Fruit fly (Drosophila melanogaster) whole organism, adult: ENCODE measurements around the gene Dif.

ENCODE experiments used
- CG11617 ChIP-seq: fragments of 200-800 bp; sonication (Bioruptor generic); optimal IDR thresholded peaks from 2 replicates; lab custom pipeline; 2017; ENCODE audit warnings: mild to moderate bottlenecking, missing biosample characterization, missing genetic modification reagents, missing genetic modification characterization
- CG12768 ChIP-seq: fragments of 200-800 bp; sonication (Bioruptor generic); optimal IDR thresholded peaks from 2 replicates; lab custom pipeline; 2017; ENCODE audit warnings: missing biosample characterization, missing genetic modification characterization, mild to moderate bottlenecking, moderate library complexity, missing genetic modification reagents
- CG14711 ChIP-seq: fragments of 200-800 bp; sonication (Bioruptor generic); optimal IDR thresholded peaks from 2 replicates; lab custom pipeline; 2018; ENCODE audit warnings: missing biosample characterization, mild to moderate bottlenecking, missing genetic modification characterization, moderate library complexity
- CG1620 ChIP-seq: fragments of 200-800 bp; sonication (Bioruptor generic); optimal IDR thresholded peaks from 2 replicates; lab custom pipeline; 2016; ENCODE audit warnings: missing biosample characterization, missing genetic modification characterization
- CG33017 ChIP-seq: fragments of 200-800 bp; sonication (Bioruptor generic); optimal IDR thresholded peaks from 2 replicates; lab custom pipeline; 2018; ENCODE audit warnings: missing biosample characterization, mild to moderate bottlenecking, missing genetic modification characterization, moderate library complexity
- CG5204 ChIP-seq: fragments of 200-800 bp; sonication (Bioruptor generic); optimal IDR thresholded peaks from 2 replicates; lab custom pipeline; 2016; ENCODE audit warnings: missing biosample characterization, missing genetic modification characterization
- CG7045 ChIP-seq: fragments of 200-800 bp; sonication (Bioruptor generic); optimal IDR thresholded peaks from 2 replicates; lab custom pipeline; 2017; ENCODE audit warnings: missing biosample characterization, mild to moderate bottlenecking, missing genetic modification characterization
- CG7101 ChIP-seq: fragments of 200-800 bp; sonication (Bioruptor generic); optimal IDR thresholded peaks from 2 replicates; lab custom pipeline; 2018; ENCODE audit warnings: missing biosample characterization, mild to moderate bottlenecking, missing genetic modification characterization, moderate library complexity
- Clk ChIP-seq: fragments of 200-800 bp; sonication (Bioruptor generic); optimal IDR thresholded peaks from 2 replicates; lab custom pipeline; 2017; ENCODE audit warnings: missing biosample characterization, missing genetic modification characterization
- Crg-1 ChIP-seq: fragments of 200-800 bp; sonication (Bioruptor generic); optimal IDR thresholded peaks from 2 replicates; lab custom pipeline; 2016; ENCODE audit warnings: missing biosample characterization, missing genetic modification characterization
- Hr96 ChIP-seq: fragments of 200-800 bp; sonication (Bioruptor generic); optimal IDR thresholded peaks from 2 replicates; lab custom pipeline; 2016; ENCODE audit warnings: missing biosample characterization, missing genetic modification characterization
- Mnt ChIP-seq: fragments of 200-800 bp; sonication (Bioruptor generic); optimal IDR thresholded peaks from 2 replicates; lab custom pipeline; 2016; ENCODE audit warnings: missing biosample characterization, mild to moderate bottlenecking, missing genetic modification characterization
- bab1 ChIP-seq: fragments of 200-800 bp; sonication (Bioruptor generic); optimal IDR thresholded peaks from 3 replicates; lab custom pipeline; 2019; ENCODE audit warnings: missing biosample characterization, mild to moderate bottlenecking, missing genetic modification characterization, moderate library complexity
- cic ChIP-seq: fragments of 200-800 bp; sonication (Bioruptor generic); optimal IDR thresholded peaks from 2 replicates; lab custom pipeline; 2017; ENCODE audit warnings: missing biosample characterization, mild to moderate bottlenecking, missing genetic modification characterization, moderate library complexity
- cnc ChIP-seq, 2 experiments: fragments of >200 bp; optimal IDR thresholded peaks; 2 replicates each; lab custom pipeline; 2017
- kay ChIP-seq: fragments of 200-800 bp; sonication (Bioruptor generic); peaks from one replicate; lab custom pipeline; 2016; ENCODE audit warnings: missing biosample characterization, missing genetic modification characterization, borderline replicate concordance
- ovo ChIP-seq: fragments of 200-800 bp; sonication (Bioruptor generic); optimal IDR thresholded peaks from 2 replicates; lab custom pipeline; 2016; ENCODE audit warnings: missing biosample characterization, missing genetic modification characterization
- pad ChIP-seq: fragments of 200-800 bp; sonication (Bioruptor generic); optimal IDR thresholded peaks from 3 replicates; lab custom pipeline; 2017; ENCODE audit warnings: missing biosample characterization, missing genetic modification characterization, mild to moderate bottlenecking, moderate library complexity, missing genetic modification reagents
- tj ChIP-seq: fragments of 200-800 bp; sonication (Bioruptor generic); optimal IDR thresholded peaks from 3 replicates; lab custom pipeline; 2017; ENCODE audit warnings: missing biosample characterization, mild to moderate bottlenecking, missing genetic modification characterization, moderate library complexity
- toe ChIP-seq: fragments of 200-800 bp; sonication (Bioruptor generic); optimal IDR thresholded peaks from 2 replicates; lab custom pipeline; 2016; ENCODE audit warnings: missing biosample characterization, missing genetic modification characterization

Gene Dif

DNA sequence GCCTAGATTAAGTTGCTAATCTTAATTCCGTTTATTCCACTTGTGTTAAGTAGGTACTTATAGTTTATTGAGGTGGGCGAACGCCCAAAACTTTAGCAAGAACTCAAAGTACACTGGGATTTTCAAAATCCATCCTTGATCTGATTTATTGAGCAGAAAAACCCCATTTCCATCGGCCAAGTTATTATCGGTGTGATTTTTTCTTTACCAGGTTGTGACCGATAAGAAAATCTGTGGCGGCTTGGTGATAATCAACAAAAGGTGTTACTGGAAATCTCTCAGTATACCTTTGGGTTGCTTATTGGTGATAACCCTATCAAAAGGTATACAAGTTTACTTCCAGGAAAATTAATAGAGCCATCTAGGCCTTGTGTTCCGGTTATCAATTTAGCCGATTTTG is 12.5 kb downstream of the Dif start:
- TF ChIP-seq Clk (GFP tag; lab: Kevin White, UChicago) (no peak), kay (GFP tag; lab: Kevin White, UChicago) (peak; percentile 55)

DNA sequence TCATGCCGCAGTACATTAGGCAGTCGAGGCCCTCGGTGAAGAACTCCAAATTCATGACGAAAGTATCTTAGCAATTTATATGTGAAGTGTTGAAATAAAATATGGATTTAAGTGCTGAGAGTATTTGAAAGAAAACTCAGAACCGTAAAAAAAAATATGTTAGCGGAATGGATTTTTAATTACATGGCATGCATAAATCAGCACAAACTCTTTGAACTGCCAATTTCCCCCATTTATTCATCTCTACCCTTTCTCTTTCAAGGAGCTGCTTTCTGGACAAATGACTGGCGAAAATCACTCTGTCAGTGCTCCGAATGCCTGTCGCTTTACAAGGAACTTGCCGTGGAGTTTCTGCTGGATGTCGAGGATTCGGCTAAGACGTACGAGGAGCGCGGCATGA is 20.4 kb downstream of the Dif start, which contains the start of gene Rsph9:
Gene Rsph9, minus strand, starts transcription at position 101 of the 400 bp plus-strand sequence.
- TF ChIP-seq toe (no peak), cnc (optimal IDR thresholded peaks at IDR 0.05; lab: Kevin White, UChicago) (no peak), CG33017 (tag; lab: Kevin White, UChicago) (no peak), CG1620 (GFP tag; lab: Kevin White, UChicago) (no peak), bab1 (GFP tag; lab: Kevin White, UChicago) (no peak), CG7101 (no peak), Mnt (no peak), CG14711 (tag; lab: Kevin White, UChicago) (no peak), Crg-1 (GFP tag; lab: Kevin White, UChicago) (no peak), Hr96 (GFP tag; lab: Kevin White, UChicago) (no peak), CG11617 (GFP tag; lab: Kevin White, UChicago) (no peak), CG7045 (GFP tag; lab: Kevin White, UChicago) (no peak), CG5204 (GFP tag; lab: Kevin White, UChicago) (no peak), Clk (GFP tag; lab: Kevin White, UChicago) (no peak)

DNA sequence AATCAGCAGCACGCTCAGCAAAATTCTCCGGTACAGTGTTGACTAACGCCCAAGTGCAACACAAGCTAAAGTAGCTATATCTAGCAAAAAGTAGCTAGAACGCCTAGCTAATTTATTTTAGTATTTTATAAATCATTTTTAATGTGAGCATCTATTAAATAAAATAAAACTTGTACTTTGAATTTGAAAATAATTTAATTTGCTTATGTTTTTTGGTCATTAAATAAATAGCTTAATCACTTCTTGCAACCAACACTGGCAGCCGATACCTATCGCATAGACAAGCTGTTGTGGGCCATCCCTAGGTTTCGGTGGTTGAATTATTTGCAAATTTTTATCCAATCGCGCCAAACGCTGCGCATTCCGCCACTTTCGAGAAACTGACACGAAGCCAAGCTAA is 22.6 kb downstream of the Dif start, which contains the start of the genes Polr2J and CG15141:
Gene Polr2J, minus strand, starts transcription at position 49 of the 400 bp plus-strand sequence.
Gene CG15141, plus strand, starts transcription at position 284 of the 400 bp plus-strand sequence.
- TF ChIP-seq Clk (GFP tag; lab: Kevin White, UChicago) (peak; percentile 74), Mnt (peak; percentile 78), CG11617 (GFP tag; lab: Kevin White, UChicago) (peak; percentile 78), tj (GFP tag; lab: Kevin White, UChicago) (peak; percentile 92), CG7045 (GFP tag; lab: Kevin White, UChicago) (peak; percentile 79), cic (GFP tag; lab: Kevin White, UChicago) (peak; percentile 33), kay (GFP tag; lab: Kevin White, UChicago) (no peak), bab1 (GFP tag; lab: Kevin White, UChicago) (peak; percentile 67), CG33017 (tag; lab: Kevin White, UChicago) (peak; percentile 73), CG5204 (GFP tag; lab: Kevin White, UChicago) (no peak), cnc (optimal IDR thresholded peaks at IDR 0.05; lab: Kevin White, UChicago) (no peak), Crg-1 (GFP tag; lab: Kevin White, UChicago) (peak; percentile 61), toe (peak; percentile 78), CG7101 (peak; percentile 85), CG12768 (GFP tag; lab: Kevin White, UChicago) (peak; percentile 73), Hr96 (GFP tag; lab: Kevin White, UChicago) (peak; percentile 73), ovo (GFP tag; lab: Kevin White, UChicago) (peak; percentile 74), CG1620 (GFP tag; lab: Kevin White, UChicago) (peak; percentile 77), pad (GFP tag; lab: Kevin White, UChicago) (peak; percentile 65), CG14711 (tag; lab: Kevin White, UChicago) (peak; percentile 77)

DNA sequence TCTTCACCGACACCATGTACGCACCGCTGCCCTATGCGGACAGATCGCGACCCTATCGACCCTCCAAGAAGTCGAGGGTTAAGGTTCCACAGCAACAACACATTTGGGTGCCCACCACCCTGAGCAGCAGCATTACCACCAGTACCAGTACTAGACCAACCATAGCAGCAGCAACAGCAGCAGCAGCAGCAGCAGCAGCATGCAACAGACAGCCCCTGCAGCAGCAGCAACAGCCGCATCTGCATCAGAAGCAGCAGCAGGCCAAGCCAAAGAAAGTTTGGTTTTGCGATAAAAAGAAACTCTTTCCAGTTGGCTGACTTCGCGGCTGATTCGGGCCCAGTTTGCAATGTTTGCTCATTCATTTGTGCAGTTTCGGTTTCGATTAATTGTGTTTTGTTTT is 30.5 kb downstream of the Dif start:
- TF ChIP-seq kay (GFP tag; lab: Kevin White, UChicago) (no peak), Mnt (no peak), CG7101 (no peak), CG7045 (GFP tag; lab: Kevin White, UChicago) (no peak), Hr96 (GFP tag; lab: Kevin White, UChicago) (no peak)

DNA sequence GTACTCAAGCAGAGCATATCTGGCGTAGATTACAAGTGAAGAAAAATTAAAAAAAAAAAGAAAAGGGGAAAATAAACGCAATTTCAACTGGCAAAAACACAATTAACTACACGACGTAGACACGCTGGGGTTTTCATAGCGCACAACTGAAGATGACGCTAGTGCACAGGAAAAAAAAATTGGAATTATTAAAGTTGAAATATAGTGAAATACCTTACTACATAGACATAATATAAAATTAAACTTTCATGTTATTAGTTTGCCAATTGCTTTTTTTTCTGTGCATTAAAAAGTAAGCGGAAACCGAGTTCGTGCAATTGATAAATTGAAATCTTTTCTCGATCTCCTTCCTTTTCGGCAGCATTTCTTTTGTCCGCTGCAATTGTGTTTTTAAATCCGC is 35.6 kb downstream of the Dif start:
- TF ChIP-seq kay (GFP tag; lab: Kevin White, UChicago) (peak; percentile 37), CG7101 (no peak), Mnt (no peak), Crg-1 (GFP tag; lab: Kevin White, UChicago) (no peak)

DNA sequence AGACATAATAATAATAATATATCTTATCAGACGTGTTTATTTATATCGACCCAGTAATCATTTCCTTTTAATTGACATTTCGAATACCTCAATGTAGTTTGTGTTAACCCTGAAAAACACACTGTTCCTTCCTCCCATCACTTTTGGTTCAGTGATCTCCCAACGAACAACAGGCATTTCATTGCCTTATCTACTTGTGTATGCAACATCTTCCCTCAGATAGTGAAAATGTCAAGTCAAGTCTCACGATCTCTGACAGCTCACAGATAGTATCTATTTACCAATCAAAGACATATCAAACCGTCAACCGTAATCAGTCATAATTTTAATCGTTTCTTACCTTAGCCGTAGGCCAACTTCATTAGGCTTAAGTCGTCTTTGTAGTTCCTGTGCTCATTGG is 38.0 kb downstream of the Dif start:
- TF ChIP-seq CG12768 (GFP tag; lab: Kevin White, UChicago) (no peak), CG7045 (GFP tag; lab: Kevin White, UChicago) (no peak), kay (GFP tag; lab: Kevin White, UChicago) (no peak), cic (GFP tag; lab: Kevin White, UChicago) (no peak), Clk (GFP tag; lab: Kevin White, UChicago) (no peak), CG7101 (no peak), CG11617 (GFP tag; lab: Kevin White, UChicago) (no peak), cnc (optimal IDR thresholded peaks at IDR 0.05; lab: Kevin White, UChicago) (no peak), CG5204 (GFP tag; lab: Kevin White, UChicago) (no peak), CG14711 (tag; lab: Kevin White, UChicago) (no peak), toe (no peak)

DNA sequence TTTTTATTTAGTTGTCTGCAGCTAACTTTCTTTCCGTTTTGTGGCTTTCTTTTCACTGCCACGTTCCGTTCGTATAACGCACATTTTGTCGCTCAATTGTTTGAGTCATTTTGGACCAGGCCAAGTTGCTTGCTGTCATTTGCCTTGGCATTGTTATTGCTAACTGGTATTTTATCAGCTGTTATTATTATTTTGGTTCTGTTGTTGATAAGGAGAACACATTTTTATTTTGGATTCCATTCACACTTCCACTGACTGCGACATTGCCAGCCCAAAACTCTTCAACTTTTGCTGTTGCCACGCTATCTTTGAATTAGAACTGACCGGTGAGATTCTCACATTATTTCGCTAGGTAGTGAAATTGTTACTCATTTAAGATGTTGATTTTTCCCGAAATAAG is 42.2 kb downstream of the Dif start:
- TF ChIP-seq tj (GFP tag; lab: Kevin White, UChicago) (no peak), cnc (optimal IDR thresholded peaks at IDR 0.05; lab: Kevin White, UChicago) (no peak), Hr96 (GFP tag; lab: Kevin White, UChicago) (no peak), CG33017 (tag; lab: Kevin White, UChicago) (no peak)
